Fruit fly (Drosophila melanogaster) Kc167 (cell line): ENCODE measurements around the gene CG16959.

ENCODE experiments used
- Myc ChIP-seq: fragments of >200 bp; optimal IDR thresholded peaks from 2 replicates; lab custom pipeline; 2017; ENCODE audit warnings: missing external identifiers
- Sin3A ChIP-seq: fragments of >200 bp; optimal IDR thresholded peaks from 2 replicates; lab custom pipeline; 2018; ENCODE audit warnings: missing external identifiers
- h ChIP-seq: fragments of >200 bp; optimal IDR thresholded peaks from 3 replicates; lab custom pipeline; 2018; ENCODE audit warnings: missing external identifiers
- insv ChIP-seq: fragments of >200 bp; optimal IDR thresholded peaks from 3 replicates; lab custom pipeline; 2018; ENCODE audit warnings: missing external identifiers
- psq ChIP-seq: fragments of >200 bp; optimal IDR thresholded peaks from 2 replicates; lab custom pipeline; 2017; ENCODE audit warnings: missing external identifiers
- ttk ChIP-seq: sonication (Bioruptor generic); optimal IDR thresholded peaks from 2 replicates; lab custom pipeline; 2017; ENCODE audit warnings: missing external identifiers

The CG16959 gene

dm6 chr3L:15158330-15159114, 33.4 kb upstream of the CG16959 start, which contains the start of the genes Msh6 and Prp31:
TSS of gene Msh6 (minus strand) at chr3L:15158562.
TSS of gene Prp31 (plus strand) at chr3L:15159100.
- no peak for TF ChIP-seq h (lab: Kevin White, UChicago)
- TF ChIP-seq Sin3A (lab: Kevin White, UChicago): no peak
- no peak for TF ChIP-seq insv (lab: Kevin White, UChicago)
- no peak for TF ChIP-seq Myc (lab: Kevin White, UChicago)
- no peak for TF ChIP-seq psq (lab: Kevin White, UChicago)
- TF ChIP-seq ttk (lab: Kevin White, UChicago): no peak

DNA sequence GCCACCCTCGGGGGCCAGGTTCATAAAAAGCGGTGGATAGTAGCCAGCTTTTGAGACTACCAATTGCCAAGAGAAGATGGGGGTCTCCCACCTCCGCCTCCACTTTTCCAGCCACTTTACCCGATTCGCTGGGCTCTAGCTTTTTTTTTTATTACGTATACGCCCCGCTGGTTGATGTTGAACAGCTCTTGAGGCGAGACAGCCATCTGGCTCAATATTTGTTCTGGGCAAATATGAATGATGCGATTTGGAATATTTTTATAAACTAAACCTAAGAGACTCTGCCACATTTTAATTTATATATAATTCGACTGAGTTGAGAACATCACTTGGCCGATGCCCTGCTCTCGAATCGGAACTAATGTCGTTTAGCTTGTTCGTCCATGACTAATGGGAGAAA, 24.9 kb upstream of the CG16959 start:
- TF ChIP-seq ttk (lab: Kevin White, UChicago) (no peak), Sin3A (lab: Kevin White, UChicago) (no peak), psq (lab: Kevin White, UChicago) (no peak), Myc (lab: Kevin White, UChicago) (no peak), h (lab: Kevin White, UChicago) (no peak)

- TF ChIP-seq Sin3A (lab: Kevin White, UChicago): no peak
- TF ChIP-seq psq (lab: Kevin White, UChicago): no peak
- TF ChIP-seq h (lab: Kevin White, UChicago): no peak
- no peak for TF ChIP-seq insv (lab: Kevin White, UChicago)
- no peak for TF ChIP-seq ttk (lab: Kevin White, UChicago)
- TF ChIP-seq Myc (lab: Kevin White, UChicago): no peak
Observed at dm6 chr3L:15146643-15147187, 21.6 kb upstream of the CG16959 start, which contains the start of gene FucTA. TSS of gene FucTA (plus strand) at chr3L:15147137.

dm6 chr3L:15143638-15144600, 18.8 kb upstream of the CG16959 start, which contains the start of the genes CG32147 and Pex3:
TSS of gene CG32147 (minus strand) at chr3L:15144059.
TSS of gene Pex3 (plus strand) at chr3L:15144355.
- TF ChIP-seq Myc (lab: Kevin White, UChicago) (no peak), ttk (lab: Kevin White, UChicago) (no peak), h (lab: Kevin White, UChicago) (no peak), Sin3A (lab: Kevin White, UChicago) (no peak), psq (lab: Kevin White, UChicago) (no peak), insv (lab: Kevin White, UChicago) (no peak)

DNA sequence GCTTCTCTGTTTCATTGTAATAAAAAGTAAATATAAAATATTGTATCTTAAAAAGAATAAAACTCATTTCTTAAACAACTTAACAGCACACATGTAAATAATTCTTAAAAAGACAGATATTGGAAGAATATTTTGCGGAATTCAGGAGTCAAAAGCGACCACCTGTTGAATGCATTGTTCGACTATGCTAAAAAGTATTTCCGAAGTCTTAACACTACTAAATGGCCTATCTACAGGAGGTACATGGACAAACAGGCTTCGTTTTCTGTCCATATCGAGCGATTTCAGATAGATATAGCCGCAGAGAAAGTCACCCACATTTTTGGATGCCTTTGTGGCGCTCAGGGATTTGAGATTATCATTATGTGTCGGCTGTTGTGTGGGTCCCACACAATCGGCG, 18.0 kb upstream of the CG16959 start:
- TF ChIP-seq psq (lab: Kevin White, UChicago) (no peak), ttk (lab: Kevin White, UChicago) (no peak), h (lab: Kevin White, UChicago) (no peak), Myc (lab: Kevin White, UChicago) (no peak), Sin3A (lab: Kevin White, UChicago) (no peak), insv (lab: Kevin White, UChicago) (no peak)

- TF ChIP-seq ttk (lab: Kevin White, UChicago): no peak
- TF ChIP-seq psq (lab: Kevin White, UChicago): no peak
- TF ChIP-seq h (lab: Kevin White, UChicago): no peak
- TF ChIP-seq Myc (lab: Kevin White, UChicago): no peak
- TF ChIP-seq Sin3A (lab: Kevin White, UChicago): no peak
- no peak for TF ChIP-seq insv (lab: Kevin White, UChicago)
Observed at dm6 chr3L:15142004-15142890, 17.1 kb upstream of the CG16959 start, which contains the start of gene Pdi. TSS of gene Pdi (minus strand) at chr3L:15142840.

DNA sequence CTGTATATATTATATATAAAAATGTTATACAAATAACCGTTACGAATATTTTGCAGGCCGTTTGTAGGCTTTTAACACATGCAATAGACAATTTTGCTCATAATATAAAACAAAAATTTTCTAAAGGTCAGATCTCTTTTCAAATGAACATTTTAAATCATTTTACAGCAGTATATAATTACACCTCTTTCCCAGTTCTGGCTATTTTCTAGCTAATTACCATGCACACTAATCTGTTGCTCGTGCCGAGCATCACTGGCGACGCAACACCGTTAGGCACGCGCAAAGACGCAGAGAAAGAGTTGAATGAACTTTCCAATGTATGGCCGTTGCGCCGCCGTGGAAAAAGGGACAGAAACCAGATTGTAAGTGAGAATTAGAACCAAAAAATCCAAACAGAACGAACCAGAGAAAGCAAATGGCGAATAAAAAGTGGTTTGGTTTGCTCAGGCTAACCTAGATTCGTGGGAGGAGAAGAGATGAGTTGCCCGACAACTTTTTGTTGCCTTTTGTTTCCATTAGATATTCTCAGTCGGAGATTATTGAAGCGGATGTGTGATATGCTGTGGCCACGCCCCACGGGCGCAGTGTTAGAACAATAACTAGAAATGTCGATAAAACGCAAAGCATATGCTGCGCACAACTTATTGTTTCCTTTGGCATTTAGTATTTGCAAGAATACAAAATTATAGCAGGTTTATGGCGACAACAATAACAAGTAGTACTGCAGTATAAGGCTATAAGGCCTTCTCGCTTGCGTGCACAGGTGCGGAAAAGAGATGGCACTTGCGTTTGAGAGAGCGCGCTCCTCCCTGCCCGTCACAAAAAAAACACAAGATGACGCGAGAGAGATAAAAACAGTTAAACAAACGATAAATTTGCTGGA, 16.2 kb upstream of the CG16959 start:
- TF ChIP-seq ttk (lab: Kevin White, UChicago) (no peak), h (lab: Kevin White, UChicago) (no peak), Myc (lab: Kevin White, UChicago) (no peak), insv (lab: Kevin White, UChicago) (no peak), psq (lab: Kevin White, UChicago) (no peak), Sin3A (lab: Kevin White, UChicago) (no peak)

- TF ChIP-seq Myc (lab: Kevin White, UChicago): no peak
- no peak for TF ChIP-seq psq (lab: Kevin White, UChicago)
- TF ChIP-seq h (lab: Kevin White, UChicago): no peak
Observed at dm6 chr3L:15140268-15140957, 15.3 kb upstream of the CG16959 start.

dm6 chr3L:15137790-15138189, 12.7 kb upstream of the CG16959 start:
- TF ChIP-seq Myc (lab: Kevin White, UChicago): no peak
- no peak for TF ChIP-seq Sin3A (lab: Kevin White, UChicago)
- TF ChIP-seq ttk (lab: Kevin White, UChicago): no peak
- no peak for TF ChIP-seq h (lab: Kevin White, UChicago)
- no peak for TF ChIP-seq insv (lab: Kevin White, UChicago)
- no peak for TF ChIP-seq psq (lab: Kevin White, UChicago)
